Fruit fly (Drosophila melanogaster): Measurements from ENCODE around the gene Rabex-5.

The Rabex-5 gene

dm6 chr3L:1280890-1281622, 14.7 kb upstream of the Rabex-5 start:
- TF ChIP-seq Ets98B (GFP tag; IDR thresholded peaks at IDR 0.05) (no peak), Pif1A (GFP tag; optimal IDR thresholded peaks at IDR 0.05) (no peak), CG34367 (tag; optimal IDR thresholded peaks at IDR 0.05) (no peak), CG8301 (tag; optimal IDR thresholded peaks at IDR 0.05) (no peak), CG15710 (tag; optimal IDR thresholded peaks at IDR 0.05) (no peak), CG14655 (GFP tag; optimal IDR thresholded peaks at IDR 0.05) (no peak), CG12605 (GFP tag; IDR thresholded peaks at IDR 0.05) (no peak), CG13204 (GFP tag; optimal IDR thresholded peaks at IDR 0.05) (no peak), CG9948 (tag; optimal IDR thresholded peaks at IDR 0.05) (no peak), D1 (tag; optimal IDR thresholded peaks at IDR 0.05) (no peak), fd96Ca (GFP tag; IDR thresholded peaks at IDR 0.05) (no peak), rn (GFP tag; IDR thresholded peaks at IDR 0.05) (no peak), EcR (GFP tag; optimal IDR thresholded peaks at IDR 0.05) (no peak), CG17806 (tag; optimal IDR thresholded peaks at IDR 0.05) (no peak)

- TF ChIP-seq CG9948 (tag; optimal IDR thresholded peaks at IDR 0.05) (no peak), CG8159 (tag; optimal IDR thresholded peaks at IDR 0.05) (no peak), CG17806 (tag; optimal IDR thresholded peaks at IDR 0.05) (no peak)
Observed at dm6 chr3L:1294835-1295234, 878 bp upstream of the Rabex-5 start.

- TF ChIP-seq CG32121 (GFP tag; IDR thresholded peaks at IDR 0.05): 0 out of 2 replicates have a peak, but pooled peaks have one; percentile 16
- TF ChIP-seq CG17806 (tag; optimal IDR thresholded peaks at IDR 0.05): no peak
- TF ChIP-seq CG14655 (GFP tag; optimal IDR thresholded peaks at IDR 0.05): no peak
- no peak for TF ChIP-seq Pif1B (GFP tag; optimal IDR thresholded peaks at IDR 0.05)
- no peak for TF ChIP-seq CG8159 (tag; optimal IDR thresholded peaks at IDR 0.05)
- TF ChIP-seq CG15710 (tag; optimal IDR thresholded peaks at IDR 0.05): no peak
- peak; percentile 21 for TF ChIP-seq EcR (GFP tag; optimal IDR thresholded peaks at IDR 0.05)
- TF ChIP-seq Snoo (tag; optimal IDR thresholded peaks at IDR 0.05): no peak
- TF ChIP-seq rn (GFP tag; IDR thresholded peaks at IDR 0.05): no peak
- TF ChIP-seq CG10348 (GFP tag; IDR thresholded peaks at IDR 0.05): no peak
- no peak for TF ChIP-seq D1 (tag; optimal IDR thresholded peaks at IDR 0.05)
- TF ChIP-seq Ets98B (GFP tag; IDR thresholded peaks at IDR 0.05): peak; percentile 36; the same call in 1 of the 2 replicates
- TF ChIP-seq CG34367 (tag; optimal IDR thresholded peaks at IDR 0.05): no peak
- peak; percentile 18; the same call in 1 of the 3 replicates for TF ChIP-seq CG4496 (GFP tag; IDR thresholded peaks at IDR 0.05)
- TF ChIP-seq fd96Ca (GFP tag; IDR thresholded peaks at IDR 0.05): no peak
- no peak; the same call in 1 of the 2 replicates for TF ChIP-seq CG12605 (GFP tag; IDR thresholded peaks at IDR 0.05)
- no peak for TF ChIP-seq CG9948 (tag; optimal IDR thresholded peaks at IDR 0.05)
- TF ChIP-seq CG8301 (tag; optimal IDR thresholded peaks at IDR 0.05): no peak
- TF ChIP-seq Pif1A (GFP tag; optimal IDR thresholded peaks at IDR 0.05): no peak
- TF ChIP-seq gl (tag; optimal IDR thresholded peaks at IDR 0.05): no peak
- no peak for TF ChIP-seq CG13204 (GFP tag; optimal IDR thresholded peaks at IDR 0.05)
Observed at dm6 chr3L:1298509-1298908, 2.8 kb downstream of the Rabex-5 start, which contains the start of gene scf. Gene scf, plus strand, starts transcription at chr3L:1298672.

- TF ChIP-seq Pif1B (GFP tag; optimal IDR thresholded peaks at IDR 0.05): no peak
- TF ChIP-seq Snoo (tag; optimal IDR thresholded peaks at IDR 0.05): peak; percentile 70
- peak; percentile 74; the same call in 2 of the 3 replicates for TF ChIP-seq CG4496 (GFP tag; IDR thresholded peaks at IDR 0.05)
- no peak for TF ChIP-seq CG14655 (GFP tag; optimal IDR thresholded peaks at IDR 0.05)
- no peak for TF ChIP-seq CG10348 (GFP tag; IDR thresholded peaks at IDR 0.05)
- TF ChIP-seq D1 (tag; optimal IDR thresholded peaks at IDR 0.05): no peak
- no peak for TF ChIP-seq CG13204 (GFP tag; optimal IDR thresholded peaks at IDR 0.05)
- TF ChIP-seq CG32121 (GFP tag; IDR thresholded peaks at IDR 0.05): no peak
- no peak for TF ChIP-seq fd96Ca (GFP tag; IDR thresholded peaks at IDR 0.05)
- TF ChIP-seq CG17806 (tag; optimal IDR thresholded peaks at IDR 0.05): peak; percentile 69
- TF ChIP-seq rn (GFP tag; IDR thresholded peaks at IDR 0.05): no peak
- peak; percentile 64 for TF ChIP-seq CG9948 (tag; optimal IDR thresholded peaks at IDR 0.05)
- TF ChIP-seq CG8301 (tag; optimal IDR thresholded peaks at IDR 0.05): peak; percentile 64
- peak; percentile 54 for TF ChIP-seq CG34367 (tag; optimal IDR thresholded peaks at IDR 0.05)
- peak; percentile 72 for TF ChIP-seq CG8159 (tag; optimal IDR thresholded peaks at IDR 0.05)
- no peak for TF ChIP-seq EcR (GFP tag; optimal IDR thresholded peaks at IDR 0.05)
- no peak for TF ChIP-seq Pif1A (GFP tag; optimal IDR thresholded peaks at IDR 0.05)
- no peak for TF ChIP-seq CG12605 (GFP tag; IDR thresholded peaks at IDR 0.05)
- peak; percentile 72 for TF ChIP-seq CG15710 (tag; optimal IDR thresholded peaks at IDR 0.05)
- TF ChIP-seq gl (tag; optimal IDR thresholded peaks at IDR 0.05): peak; percentile 43
- peak; percentile 31 for TF ChIP-seq Ets98B (GFP tag; IDR thresholded peaks at IDR 0.05)
Observed at dm6 chr3L:1300076-1300635, 4.4 kb downstream of the Rabex-5 start.

- no peak for TF ChIP-seq CG15710 (tag; optimal IDR thresholded peaks at IDR 0.05)
- TF ChIP-seq gl (tag; optimal IDR thresholded peaks at IDR 0.05): no peak
- no peak for TF ChIP-seq rn (GFP tag; IDR thresholded peaks at IDR 0.05)
- no peak for TF ChIP-seq CG14655 (GFP tag; optimal IDR thresholded peaks at IDR 0.05)
- TF ChIP-seq Snoo (tag; optimal IDR thresholded peaks at IDR 0.05): no peak
- TF ChIP-seq CG9948 (tag; optimal IDR thresholded peaks at IDR 0.05): no peak
- TF ChIP-seq CG4496 (GFP tag; IDR thresholded peaks at IDR 0.05): no peak
- TF ChIP-seq Ets98B (GFP tag; IDR thresholded peaks at IDR 0.05): no peak
- no peak for TF ChIP-seq CG12605 (GFP tag; IDR thresholded peaks at IDR 0.05)
- TF ChIP-seq Pif1A (GFP tag; optimal IDR thresholded peaks at IDR 0.05): no peak
- no peak for TF ChIP-seq CG34367 (tag; optimal IDR thresholded peaks at IDR 0.05)
- no peak for TF ChIP-seq EcR (GFP tag; optimal IDR thresholded peaks at IDR 0.05)
- no peak for TF ChIP-seq CG8159 (tag; optimal IDR thresholded peaks at IDR 0.05)
- no peak for TF ChIP-seq CG32121 (GFP tag; IDR thresholded peaks at IDR 0.05)
- TF ChIP-seq fd96Ca (GFP tag; IDR thresholded peaks at IDR 0.05): no peak
Observed at dm6 chr3L:1302234-1302949, 6.7 kb downstream of the Rabex-5 start, which contains the start of the genes Rac1 and Acat2. Gene Rac1, minus strand, starts transcription at chr3L:1302683. Gene Acat2, plus strand, starts transcription at chr3L:1302944.
